Worm (Caenorhabditis elegans) whole organism, early embryonic: ENCODE results near the gene csn-3.

Experiments
- F13C5.2 ChIP-seq: sonication (generic microtip); optimal IDR thresholded peaks from 2 replicates; lab custom pipeline; 2017; ENCODE audit warnings: mild to moderate bottlenecking, missing genetic modification characterization, inconsistent platforms, missing compliant biosample characterization
- ceh-36 ChIP-seq: sonication (generic microtip); optimal IDR thresholded peaks from 2 replicates; lab custom pipeline; 2016; ENCODE audit warnings: missing genetic modification characterization, inconsistent platforms, missing compliant biosample characterization
- pes-1 ChIP-seq: fragments of 200-800 bp; sonication (Bioruptor generic); IDR thresholded peaks from 2 replicates; pipeline ENCODE4 v1.3.6; 2022; ENCODE audit warnings: missing genetic modification reagents, missing genetic modification characterization, missing compliant biosample characterization

DNA sequence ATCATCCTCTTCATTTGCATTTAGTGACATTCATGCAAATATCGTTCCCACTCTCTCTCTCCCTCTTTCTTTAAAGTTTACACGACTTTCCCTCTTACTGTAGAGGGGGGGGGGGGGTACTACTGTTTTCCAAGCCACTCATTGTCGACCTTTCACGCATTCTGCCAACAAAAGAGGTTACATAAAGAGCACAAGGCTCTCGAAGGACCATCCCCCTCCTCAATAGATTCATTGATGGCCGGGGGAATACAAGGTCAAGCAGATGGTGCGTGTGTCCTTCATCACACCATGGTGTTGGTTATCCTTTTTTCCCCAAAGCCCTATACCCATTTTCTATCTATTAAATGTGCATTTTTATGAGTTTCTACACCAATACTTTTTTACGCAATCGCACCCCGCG lies 21.6 kb upstream of the csn-3 start:
- TF ChIP-seq pes-1 (GFP tag; lab: Robert Waterston, UW): no peak
- TF ChIP-seq F13C5.2 (tag; lab: Kevin White, UChicago): no peak
- TF ChIP-seq ceh-36 (tag; lab: Kevin White, UChicago): no peak
